Worm (Caenorhabditis elegans): ENCODE results near the gene F09B9.5.
A peak's percentile ranks its signal among the peaks of the same experiment; 100 is the strongest.

F09B9.5 gene

DNA sequence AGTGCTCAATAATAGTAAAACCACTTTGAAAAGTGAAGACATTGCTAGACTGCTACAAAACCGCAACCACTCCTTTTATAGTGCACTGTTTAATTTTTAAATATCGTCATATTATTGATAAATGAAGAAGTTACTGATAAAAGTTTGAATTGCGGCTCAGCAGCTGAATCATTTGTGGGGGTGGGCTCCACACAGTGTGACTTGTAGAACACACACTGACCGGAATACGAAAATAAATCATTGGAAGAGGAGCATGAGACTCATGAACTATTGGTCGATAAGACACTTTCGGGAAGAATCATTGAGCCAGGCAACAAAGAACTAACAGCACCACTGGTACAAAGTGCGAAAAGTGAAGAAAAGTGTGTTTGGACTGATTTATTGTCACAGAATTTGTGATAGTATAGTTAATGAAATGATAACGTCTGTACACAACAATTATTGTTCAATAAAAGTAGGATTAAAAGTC lies 12.6 kb upstream of the F09B9.5 start, which contains the start of gene oac-14:
TSS of gene oac-14 (minus strand) at position 51 of the 469 bp plus-strand sequence.
- no peak for TF ChIP-seq flt-1 (GFP tag; IDR thresholded peaks at IDR 0.05)
- TF ChIP-seq ztf-23 (GFP tag; IDR thresholded peaks at IDR 0.05) = no peak
- no peak for TF ChIP-seq ztf-29 (GFP tag; IDR thresholded peaks at IDR 0.05)
- TF ChIP-seq tab-1 (GFP tag; IDR thresholded peaks at IDR 0.05) = no peak
- no peak for TF ChIP-seq cog-1 (tag; optimal IDR thresholded peaks at IDR 0.05)
- TF ChIP-seq T22C8.4 (GFP tag; IDR thresholded peaks at IDR 0.05) = no peak
- TF ChIP-seq klf-2 (GFP tag; conservative IDR thresholded peaks at IDR 0.05) = no peak
- TF ChIP-seq ref-1 (GFP tag; conservative IDR thresholded peaks at IDR 0.05) = no peak
- TF ChIP-seq med-1 (GFP tag; optimal IDR thresholded peaks at IDR 0.05; ENCODE audit: insufficient read depth) = no peak

DNA sequence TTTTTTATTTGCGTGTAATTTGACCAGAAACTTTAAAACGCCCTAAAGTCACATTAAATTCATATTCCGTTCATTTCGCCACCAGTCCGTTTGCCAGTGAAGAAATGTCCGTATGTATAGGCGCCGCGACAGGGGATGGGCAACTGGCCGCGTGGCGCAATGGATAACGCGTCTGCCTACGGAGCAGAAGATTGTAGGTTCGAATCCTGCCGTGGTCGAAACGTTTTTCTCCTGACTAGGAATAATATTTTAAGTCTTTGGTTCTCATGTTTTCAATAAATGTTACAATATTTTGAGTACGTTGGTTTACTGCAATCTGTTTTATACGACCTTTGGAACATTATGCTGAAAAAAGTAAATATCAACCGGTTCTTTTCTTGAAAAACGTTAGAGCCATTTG lies 9.6 kb upstream of the F09B9.5 start:
- peak; percentile 78 for TF ChIP-seq ztf-23 (GFP tag; IDR thresholded peaks at IDR 0.05)
- TF ChIP-seq klf-2 (GFP tag; conservative IDR thresholded peaks at IDR 0.05) = peak; percentile 76
- TF ChIP-seq cog-1 (tag; optimal IDR thresholded peaks at IDR 0.05) = no peak
- no peak for TF ChIP-seq med-1 (GFP tag; optimal IDR thresholded peaks at IDR 0.05; ENCODE audit: insufficient read depth)
- peak; percentile 13; the same call in 1 of the 2 replicates for TF ChIP-seq T22C8.4 (GFP tag; IDR thresholded peaks at IDR 0.05)
- peak; percentile 51; the same call in 1 of the 2 replicates for TF ChIP-seq ztf-29 (GFP tag; IDR thresholded peaks at IDR 0.05)
- TF ChIP-seq tab-1 (GFP tag; IDR thresholded peaks at IDR 0.05) = no peak; the same call in 1 of the 2 replicates
- peak; percentile 60; the same call in 1 of the 2 replicates for TF ChIP-seq flt-1 (GFP tag; IDR thresholded peaks at IDR 0.05)
- TF ChIP-seq ref-1 (GFP tag; conservative IDR thresholded peaks at IDR 0.05) = no peak

DNA sequence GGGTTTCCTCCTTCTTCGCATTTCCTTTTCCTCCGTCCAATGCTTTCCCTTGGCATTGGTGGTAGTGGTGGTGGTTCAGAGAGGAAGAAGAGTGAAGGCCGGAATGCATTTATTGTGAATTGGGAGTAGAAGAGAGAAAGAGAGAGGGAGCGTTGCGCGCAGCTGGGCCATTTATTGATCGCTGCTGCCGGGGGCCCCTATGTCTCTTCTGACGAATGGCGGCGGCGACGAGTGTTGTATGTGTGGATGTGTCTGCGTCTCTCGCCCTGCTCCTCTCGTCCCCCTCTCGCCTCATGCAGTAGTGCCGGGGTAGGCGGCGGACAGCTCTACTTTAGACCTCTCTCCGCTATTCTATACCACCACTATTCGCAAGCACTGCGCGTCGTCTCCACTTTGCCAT lies 8.0 kb upstream of the F09B9.5 start, which contains the start of gene unc-115:
TSS of gene unc-115 (plus strand) at position 301 of the 400 bp plus-strand sequence.
- TF ChIP-seq med-1 (GFP tag; optimal IDR thresholded peaks at IDR 0.05; ENCODE audit: insufficient read depth) (no peak), ztf-29 (GFP tag; IDR thresholded peaks at IDR 0.05) (0 out of 2 replicates have a peak, but pooled peaks have one; percentile 4), ref-1 (GFP tag; conservative IDR thresholded peaks at IDR 0.05) (no peak), T22C8.4 (GFP tag; IDR thresholded peaks at IDR 0.05) (peak; percentile 97), flt-1 (GFP tag; IDR thresholded peaks at IDR 0.05) (peak; percentile 88), klf-2 (GFP tag; conservative IDR thresholded peaks at IDR 0.05) (0 out of 2 replicates have a peak, but pooled peaks have one; percentile 39), cog-1 (tag; optimal IDR thresholded peaks at IDR 0.05) (peak; percentile 75), ztf-23 (GFP tag; IDR thresholded peaks at IDR 0.05) (peak; percentile 63; the same call in 1 of the 2 replicates), tab-1 (GFP tag; IDR thresholded peaks at IDR 0.05) (no peak)

DNA sequence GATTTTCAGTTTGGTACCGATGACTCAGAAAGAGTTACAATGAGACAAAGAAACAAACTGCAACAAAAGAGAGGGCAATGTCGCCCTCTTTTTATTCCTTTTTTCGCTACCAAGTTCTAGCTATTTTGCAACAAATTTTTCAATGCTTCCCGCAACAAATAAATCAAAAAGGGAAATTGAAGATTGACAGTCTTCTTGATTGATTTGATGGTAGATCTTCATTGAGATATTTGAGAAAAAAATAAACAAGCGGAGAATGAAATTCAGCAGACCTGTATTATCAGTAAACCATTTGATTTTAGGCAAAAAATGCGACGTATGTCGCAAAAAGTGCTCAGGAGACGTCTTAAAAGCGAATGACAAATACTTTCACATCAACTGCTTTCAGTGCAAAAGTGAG lies 7.4 kb upstream of the F09B9.5 start:
- TF ChIP-seq ref-1 (GFP tag; conservative IDR thresholded peaks at IDR 0.05) (no peak), tab-1 (GFP tag; IDR thresholded peaks at IDR 0.05) (no peak), flt-1 (GFP tag; IDR thresholded peaks at IDR 0.05) (no peak), klf-2 (GFP tag; conservative IDR thresholded peaks at IDR 0.05) (no peak), med-1 (GFP tag; optimal IDR thresholded peaks at IDR 0.05; ENCODE audit: insufficient read depth) (no peak), cog-1 (tag; optimal IDR thresholded peaks at IDR 0.05) (no peak), ztf-23 (GFP tag; IDR thresholded peaks at IDR 0.05) (no peak), T22C8.4 (GFP tag; IDR thresholded peaks at IDR 0.05) (no peak), ztf-29 (GFP tag; IDR thresholded peaks at IDR 0.05) (no peak)

DNA sequence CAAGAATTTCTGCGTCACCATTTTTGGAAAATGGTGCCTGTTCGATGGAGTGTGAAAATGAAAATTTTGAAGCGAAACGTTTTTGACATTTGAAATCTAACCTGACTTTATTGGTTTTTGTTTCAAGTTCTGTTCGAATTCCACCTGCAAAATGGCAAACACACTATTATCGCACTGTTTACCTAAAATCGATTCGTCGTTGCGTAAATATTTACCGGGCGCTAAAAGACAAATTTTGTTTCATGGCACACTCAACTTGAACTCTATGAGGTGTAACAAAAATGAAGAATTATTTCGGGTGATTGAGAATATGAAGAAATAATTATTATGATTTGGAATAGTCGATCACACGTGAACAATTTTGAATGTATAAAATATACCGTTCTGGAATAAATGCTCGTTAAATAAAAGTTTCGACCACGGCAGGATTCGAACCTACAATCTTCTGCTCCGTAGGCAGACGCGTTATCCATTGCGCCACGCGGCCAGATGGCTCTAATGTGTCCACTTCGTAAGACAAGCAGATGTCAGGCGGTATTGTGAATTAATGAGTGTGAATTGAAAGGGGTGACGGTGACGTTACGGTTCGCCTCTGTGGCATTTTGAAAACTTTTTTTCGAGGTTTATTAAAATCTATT lies 6.3 kb upstream of the F09B9.5 start:
- peak; percentile 53; the same call in 1 of the 2 replicates for TF ChIP-seq ztf-23 (GFP tag; IDR thresholded peaks at IDR 0.05)
- TF ChIP-seq klf-2 (GFP tag; conservative IDR thresholded peaks at IDR 0.05) = no peak
- no peak for TF ChIP-seq cog-1 (tag; optimal IDR thresholded peaks at IDR 0.05)
- no peak for TF ChIP-seq tab-1 (GFP tag; IDR thresholded peaks at IDR 0.05)
- TF ChIP-seq flt-1 (GFP tag; IDR thresholded peaks at IDR 0.05) = peak; percentile 80

DNA sequence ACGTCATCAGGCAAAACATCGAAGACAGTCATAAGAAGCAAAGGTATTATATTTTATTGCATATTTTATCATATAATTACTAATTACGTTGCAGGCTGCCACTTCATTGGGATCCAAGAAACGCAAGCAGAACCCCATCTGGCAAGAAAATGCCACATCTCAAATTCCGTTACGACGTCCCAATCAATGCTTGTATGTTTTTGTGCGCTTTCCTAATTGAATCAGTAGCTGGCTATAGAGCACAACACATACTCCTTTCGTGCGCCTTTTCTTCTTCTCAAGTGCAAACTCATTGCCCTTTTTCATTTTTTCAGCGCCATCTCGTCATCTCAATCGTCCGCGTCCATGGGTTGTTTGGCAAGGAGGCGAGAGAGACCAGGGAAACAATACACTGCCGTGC lies 3.7 kb upstream of the F09B9.5 start:
- TF ChIP-seq cog-1 (tag; optimal IDR thresholded peaks at IDR 0.05) = no peak
- TF ChIP-seq T22C8.4 (GFP tag; IDR thresholded peaks at IDR 0.05) = no peak
- no peak for TF ChIP-seq ztf-23 (GFP tag; IDR thresholded peaks at IDR 0.05)
- no peak for TF ChIP-seq flt-1 (GFP tag; IDR thresholded peaks at IDR 0.05)
- TF ChIP-seq tab-1 (GFP tag; IDR thresholded peaks at IDR 0.05) = no peak
- no peak for TF ChIP-seq ref-1 (GFP tag; conservative IDR thresholded peaks at IDR 0.05)
- TF ChIP-seq ztf-29 (GFP tag; IDR thresholded peaks at IDR 0.05) = no peak
- TF ChIP-seq med-1 (GFP tag; optimal IDR thresholded peaks at IDR 0.05; ENCODE audit: insufficient read depth) = no peak
- TF ChIP-seq klf-2 (GFP tag; conservative IDR thresholded peaks at IDR 0.05) = no peak

DNA sequence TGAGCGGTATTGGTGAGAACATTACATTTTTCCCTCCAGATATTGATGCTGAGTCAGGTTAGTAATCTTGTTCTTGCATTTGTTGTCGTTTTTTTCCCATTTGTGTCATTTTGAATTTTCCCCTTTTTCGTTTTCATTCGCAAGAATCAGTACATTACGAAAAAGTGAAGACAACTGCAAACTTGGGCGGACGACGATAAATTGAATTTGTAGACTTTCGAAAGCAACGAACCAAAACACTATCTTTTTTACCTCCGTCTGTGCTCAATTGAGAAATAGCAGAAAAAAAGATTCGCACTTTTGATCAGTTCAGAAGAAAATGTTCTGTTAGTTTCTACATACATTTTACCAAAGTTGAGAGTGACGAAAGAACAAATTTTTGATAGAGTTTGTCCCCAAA lies 510 bp downstream of the F09B9.5 start:
- TF ChIP-seq ref-1 (GFP tag; conservative IDR thresholded peaks at IDR 0.05) (no peak), klf-2 (GFP tag; conservative IDR thresholded peaks at IDR 0.05) (no peak), cog-1 (tag; optimal IDR thresholded peaks at IDR 0.05) (no peak), med-1 (GFP tag; optimal IDR thresholded peaks at IDR 0.05; ENCODE audit: insufficient read depth) (no peak), T22C8.4 (GFP tag; IDR thresholded peaks at IDR 0.05) (no peak), ztf-29 (GFP tag; IDR thresholded peaks at IDR 0.05) (no peak), ztf-23 (GFP tag; IDR thresholded peaks at IDR 0.05) (no peak)

DNA sequence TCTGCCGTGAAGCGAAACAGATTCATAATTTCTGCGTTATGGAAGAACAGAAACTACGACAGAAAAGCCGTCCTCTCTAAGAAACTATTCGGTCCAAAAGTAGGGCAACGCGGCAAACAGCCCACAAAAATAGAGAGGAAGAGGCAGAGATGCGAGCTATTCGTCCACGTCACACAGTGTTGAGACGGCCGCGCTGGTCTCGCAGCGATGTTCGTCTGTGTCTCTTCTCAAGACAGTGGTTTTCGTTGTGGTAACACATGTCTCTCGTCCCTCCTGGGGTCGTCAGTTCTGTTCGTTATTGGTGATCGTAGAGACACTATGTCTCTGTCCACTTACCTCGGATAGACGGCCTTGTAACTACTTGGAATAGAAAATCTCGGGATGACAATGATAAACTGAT lies 4.1 kb downstream of the F09B9.5 start, which contains the start of gene erd-2.1:
TSS of gene erd-2.1 (minus strand) at position 114 of the 400 bp plus-strand sequence.
- TF ChIP-seq cog-1 (tag; optimal IDR thresholded peaks at IDR 0.05) = no peak
- peak; percentile 18; the same call in 1 of the 2 replicates for TF ChIP-seq ztf-29 (GFP tag; IDR thresholded peaks at IDR 0.05)

DNA sequence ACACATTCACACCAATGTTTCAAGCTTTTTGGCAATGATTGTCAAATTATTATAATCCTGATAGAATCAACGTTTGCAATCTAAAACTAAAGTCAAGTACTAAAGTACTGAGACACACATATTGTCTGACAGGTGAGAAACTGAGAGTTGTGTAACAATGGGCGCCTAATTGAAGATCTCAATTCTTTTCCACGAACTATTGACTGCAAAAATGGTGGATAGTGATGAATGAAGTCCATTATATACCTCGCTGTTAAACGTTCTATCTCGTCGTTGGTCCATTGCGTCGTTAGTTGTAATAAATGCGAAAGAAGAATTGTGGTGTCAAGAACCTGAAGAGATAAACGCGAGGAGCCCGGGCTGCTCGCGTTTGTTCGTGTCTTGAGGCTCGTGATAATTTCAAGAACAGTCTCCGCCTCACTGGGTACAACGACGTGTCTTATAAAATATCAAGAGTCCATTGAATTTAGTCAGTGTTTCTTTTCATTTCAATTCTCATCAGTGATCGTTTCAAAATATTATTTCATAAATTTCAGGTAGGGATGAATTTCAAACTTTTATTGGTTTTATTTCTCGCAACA lies 5.6 kb downstream of the F09B9.5 start, which contains the start of gene F09B9.4:
TSS of gene F09B9.4 (plus strand) at position 531 of the 581 bp plus-strand sequence.
- TF ChIP-seq T22C8.4 (GFP tag; IDR thresholded peaks at IDR 0.05) (no peak), med-1 (GFP tag; optimal IDR thresholded peaks at IDR 0.05; ENCODE audit: insufficient read depth) (no peak), ztf-29 (GFP tag; IDR thresholded peaks at IDR 0.05) (no peak), tab-1 (GFP tag; IDR thresholded peaks at IDR 0.05) (no peak), ref-1 (GFP tag; conservative IDR thresholded peaks at IDR 0.05) (no peak), flt-1 (GFP tag; IDR thresholded peaks at IDR 0.05) (no peak), klf-2 (GFP tag; conservative IDR thresholded peaks at IDR 0.05) (no peak), cog-1 (tag; optimal IDR thresholded peaks at IDR 0.05) (no peak), ztf-23 (GFP tag; IDR thresholded peaks at IDR 0.05) (no peak)

Data from whole organism, midembryonic.